Worm (Caenorhabditis elegans) whole organism, L1 larva: ENCODE results near the gene C26B2.8.
A peak's percentile ranks its signal among the peaks of the same experiment; 100 is the strongest.

Experiments
- C34B4.2 ChIP-seq: sonication (generic microtip); optimal IDR thresholded peaks from 2 replicates; lab custom pipeline; 2017; ENCODE audit warnings: mild to moderate bottlenecking, missing genetic modification characterization, missing compliant biosample characterization
- aha-1 ChIP-seq: fragments of 150-350 bp; optimal IDR thresholded peaks from 2 replicates; lab custom pipeline; 2014; ENCODE audit warnings: missing biosample characterization, missing genetic modification characterization
- ama-1 ChIP-seq: fragments of 150-350 bp; optimal IDR thresholded peaks from 2 replicates; lab custom pipeline; 2014
- blmp-1 ChIP-seq: fragments of 150-350 bp; optimal IDR thresholded peaks from 2 replicates; lab custom pipeline; 2014; ENCODE audit warnings: missing biosample characterization, missing genetic modification characterization
- ceh-63 ChIP-seq: fragments of 200-800 bp; sonication (Bioruptor generic); optimal IDR thresholded peaks from 2 replicates; lab custom pipeline; 2018; ENCODE audit warnings: mild to moderate bottlenecking, missing genetic modification characterization, missing compliant biosample characterization
- ceh-8 ChIP-seq: fragments of 200-800 bp; sonication (Bioruptor generic); optimal IDR thresholded peaks from 2 replicates; lab custom pipeline; 2018; ENCODE audit warnings: mild to moderate bottlenecking, missing genetic modification characterization, moderate library complexity, missing compliant biosample characterization
- ceh-82 ChIP-seq, 3 experiments: fragments of 150-350 bp in 1 of 3; sonication (generic microtip) in 2 of 3; optimal IDR thresholded peaks; 2 replicates each; lab custom pipeline; 2014 to 2017; ENCODE audit warnings: missing biosample characterization in 3 of 3, missing genetic modification characterization in 3 of 3
- ceh-90 ChIP-seq: sonication (generic microtip); optimal IDR thresholded peaks from 2 replicates; lab custom pipeline; 2016; ENCODE audit warnings: missing genetic modification characterization, missing compliant biosample characterization
- ces-1 ChIP-seq: fragments of 150-350 bp; optimal IDR thresholded peaks from 2 replicates; lab custom pipeline; 2014; ENCODE audit warnings: missing biosample characterization, missing genetic modification reagents, missing genetic modification characterization
- dpl-1 ChIP-seq, 3 experiments: fragments of 150-350 bp in 2 of 3; sonication (generic microtip) in 1 of 3; optimal IDR thresholded peaks; 2 replicates each; lab custom pipeline; 2014 to 2017; ENCODE audit warnings: missing biosample characterization in 3 of 3, missing genetic modification characterization in 3 of 3, missing genetic modification reagents in 3 of 3
- dsc-1 ChIP-seq: sonication (generic microtip); optimal IDR thresholded peaks from 2 replicates; lab custom pipeline; 2016; ENCODE audit warnings: mild to moderate bottlenecking, missing genetic modification characterization, missing compliant biosample characterization
- efl-1 ChIP-seq, 4 experiments: fragments of 150-350 bp; optimal IDR thresholded peaks in 3 of 4; peaks in 1 of 4; 1 replicate in 1 of 4; 2 replicates in 3 of 4; lab custom pipeline; 2014; ENCODE audit warnings: missing biosample characterization in 2 of 4, missing genetic modification characterization in 2 of 4, missing genetic modification reagents in 2 of 4
- egl-13 ChIP-seq: sonication (generic microtip); optimal IDR thresholded peaks from 2 replicates; lab custom pipeline; 2016; ENCODE audit warnings: missing genotype, missing genetic modification reagents, missing genetic modification characterization, missing compliant biosample characterization
- fkh-10 ChIP-seq: sonication (generic microtip); optimal IDR thresholded peaks from 2 replicates; lab custom pipeline; 2017; ENCODE audit warnings: missing biosample characterization, missing genetic modification reagents, missing genetic modification characterization
- fkh-4 ChIP-seq: sonication (generic microtip); optimal IDR thresholded peaks from 2 replicates; lab custom pipeline; 2016; ENCODE audit warnings: missing compliant biosample characterization, missing genetic modification characterization, borderline replicate concordance
- hlh-17 ChIP-seq: fragments of 200-800 bp; sonication (Bioruptor generic); optimal IDR thresholded peaks from 2 replicates; lab custom pipeline; 2018; ENCODE audit warnings: missing genetic modification characterization, mild to moderate bottlenecking, missing compliant biosample characterization, moderate library complexity, borderline replicate concordance
- hpl-2 ChIP-seq: fragments of 150-350 bp; optimal IDR thresholded peaks from 2 replicates; lab custom pipeline; 2014; ENCODE audit warnings: missing biosample characterization, missing genetic modification reagents, missing genetic modification characterization
- irx-1 ChIP-seq: sonication (generic microtip); optimal IDR thresholded peaks from 2 replicates; lab custom pipeline; 2016; ENCODE audit warnings: missing genetic modification characterization, missing compliant biosample characterization
- jun-1 ChIP-seq: fragments of 150-350 bp; optimal IDR thresholded peaks from 2 replicates; lab custom pipeline; 2014; ENCODE audit warnings: missing biosample characterization, missing genetic modification reagents, missing genetic modification characterization
- lin-14 ChIP-seq: fragments of 200-800 bp; sonication (Bioruptor generic); optimal IDR thresholded peaks from 2 replicates; lab custom pipeline; 2018; ENCODE audit warnings: mild to moderate bottlenecking, missing genetic modification characterization, moderate library complexity, missing compliant biosample characterization
- mab-9 ChIP-seq: fragments of 200-800 bp; sonication (Bioruptor generic); IDR thresholded peaks from 2 replicates; pipeline ENCODE4 v1.3.6; 2022; ENCODE audit warnings: missing genetic modification reagents, missing genetic modification characterization, missing compliant biosample characterization
- nhr-20 ChIP-seq: sonication (generic microtip); optimal IDR thresholded peaks from 2 replicates; lab custom pipeline; 2016; ENCODE audit warnings: mild to moderate bottlenecking, missing genetic modification characterization, missing compliant biosample characterization
- nhr-28 ChIP-seq: fragments of 150-350 bp; optimal IDR thresholded peaks from 2 replicates; lab custom pipeline; 2014; ENCODE audit warnings: missing biosample characterization, missing genetic modification characterization
- nhr-76 ChIP-seq: sonication (generic microtip); optimal IDR thresholded peaks from 2 replicates; lab custom pipeline; 2017; ENCODE audit warnings: missing biosample characterization, missing genetic modification characterization
- nhr-77 ChIP-seq: fragments of 150-350 bp; optimal IDR thresholded peaks from 2 replicates; lab custom pipeline; 2014; ENCODE audit warnings: missing biosample characterization, missing genetic modification characterization
- nhr-84 ChIP-seq: sonication (generic microtip); optimal IDR thresholded peaks from 2 replicates; lab custom pipeline; 2017; ENCODE audit warnings: missing biosample characterization, missing genetic modification characterization
- nhr-85 ChIP-seq: sonication (generic microtip); peaks from one replicate; lab custom pipeline; 2016; ENCODE audit warnings: missing genetic modification characterization, inconsistent platforms, missing compliant biosample characterization
- nhr-90 ChIP-seq: sonication (generic microtip); optimal IDR thresholded peaks from 2 replicates; lab custom pipeline; 2016; ENCODE audit warnings: mild to moderate bottlenecking, missing genetic modification characterization, missing compliant biosample characterization; ENCODE audit not compliant: poor library complexity
- pag-3 ChIP-seq: sonication (generic microtip); optimal IDR thresholded peaks from 2 replicates; lab custom pipeline; 2017; ENCODE audit warnings: missing genetic modification characterization, mild to moderate bottlenecking, missing compliant biosample characterization, antibody characterized with exemption, borderline replicate concordance; ENCODE audit not compliant: insufficient read depth
- pax-3 ChIP-seq: fragments of 200-800 bp; sonication (Bioruptor generic); optimal IDR thresholded peaks from 2 replicates; lab custom pipeline; 2018; ENCODE audit warnings: mild to moderate bottlenecking, missing genetic modification characterization, moderate library complexity, missing compliant biosample characterization
- rnt-1 ChIP-seq: sonication (generic microtip); optimal IDR thresholded peaks from 2 replicates; lab custom pipeline; 2016; ENCODE audit warnings: mild to moderate bottlenecking, missing genetic modification characterization, moderate library complexity, missing compliant biosample characterization
- snpc-4 ChIP-seq: fragments of 150-350 bp; optimal IDR thresholded peaks from 2 replicates; lab custom pipeline; 2014; ENCODE audit warnings: missing biosample characterization, missing genetic modification characterization
- snu-23 ChIP-seq: sonication (generic microtip); optimal IDR thresholded peaks from 2 replicates; lab custom pipeline; 2016; ENCODE audit warnings: missing genetic modification characterization, missing compliant biosample characterization
- sptf-1 ChIP-seq: fragments of 150-350 bp; optimal IDR thresholded peaks from 2 replicates; lab custom pipeline; 2014; ENCODE audit warnings: missing biosample characterization, missing genetic modification characterization
- sup-37 ChIP-seq: fragments of 200-800 bp; sonication (Bioruptor generic); optimal IDR thresholded peaks from 2 replicates; lab custom pipeline; 2018; ENCODE audit warnings: mild to moderate bottlenecking, missing genetic modification characterization, missing compliant biosample characterization
- swsn-7 ChIP-seq: sonication (generic microtip); optimal IDR thresholded peaks from 2 replicates; lab custom pipeline; 2016; ENCODE audit warnings: missing genetic modification characterization, missing compliant biosample characterization
- tbx-2 ChIP-seq: sonication (generic microtip); optimal IDR thresholded peaks from 2 replicates; lab custom pipeline; 2016; ENCODE audit warnings: missing genetic modification characterization, missing compliant biosample characterization
- unc-62 ChIP-seq: fragments of 150-350 bp; optimal IDR thresholded peaks from 2 replicates; lab custom pipeline; 2014; ENCODE audit warnings: missing biosample characterization, missing genetic modification reagents, missing genetic modification characterization
- unc-86 ChIP-seq: sonication (generic microtip); optimal IDR thresholded peaks from 2 replicates; lab custom pipeline; 2016; ENCODE audit warnings: missing genetic modification characterization, missing compliant biosample characterization
- vab-15 ChIP-seq: sonication (generic microtip); optimal IDR thresholded peaks from 2 replicates; lab custom pipeline; 2017; ENCODE audit warnings: missing genotype, mild to moderate bottlenecking, missing genetic modification characterization, missing compliant biosample characterization

Gene C26B2.8

ce11 chrIV:8013849-8014248 is at the start of gene C26B2.8:
C26B2.8 (plus strand) TSS chrIV:8014149.
- no peak for TF ChIP-seq snpc-4 (tag; lab: Kevin White, UChicago)
- no peak for TF ChIP-seq irx-1 (tag; lab: Kevin White, UChicago)
- no peak for TF ChIP-seq ceh-90 (tag; lab: Kevin White, UChicago)
- no peak for TF ChIP-seq pax-3 (tag; lab: Kevin White, UChicago)
- no peak for TF ChIP-seq egl-13 (tag; lab: Kevin White, UChicago)
- TF ChIP-seq hlh-17 (GFP tag; lab: Kevin White, UChicago), result no peak

- TF ChIP-seq hpl-2 (GFP tag; lab: Kevin White, UChicago) (no peak), nhr-84 (tag; lab: Kevin White, UChicago) (no peak), swsn-7 (no peak), efl-1 (optimal IDR thresholded peaks at IDR 0.05; lab: Kevin White, UChicago) (no peak), efl-1 (GFP tag; optimal IDR thresholded peaks at IDR 0.05 in 1 of 2; lab: Kevin White, UChicago) (no peak), vab-15 (tag; lab: Kevin White, UChicago) (no peak), nhr-85 (tag; lab: Kevin White, UChicago) (no peak), nhr-76 (tag; lab: Kevin White, UChicago) (no peak)
- TF ChIP-seq, all 84 proteins: peak for 0
These were observed 46.9 kb upstream of the C26B2.8 start, which contains the start of gene F57H12.5 for ce11 chrIV:7967006-7967405. F57H12.5 (plus strand) TSS chrIV:7967306.

- TF ChIP-seq ceh-8 (GFP tag; lab: Kevin White, UChicago), result no peak
- no peak for TF ChIP-seq mab-9 (GFP tag; lab: Robert Waterston, UW)
- TF ChIP-seq fkh-10 (GFP tag; lab: Kevin White, UChicago), result no peak
- TF ChIP-seq nhr-28, result no peak
- TF ChIP-seq ama-1 (lab: Kevin White, UChicago), result no peak
- TF ChIP-seq unc-62 (GFP tag; lab: Kevin White, UChicago), result no peak
- no peak for TF ChIP-seq aha-1 (tag; lab: Kevin White, UChicago)
- no peak for TF ChIP-seq nhr-77
- no peak for TF ChIP-seq nhr-20
- TF ChIP-seq nhr-76 (tag; lab: Kevin White, UChicago), result no peak
- TF ChIP-seq jun-1 (tag; lab: Kevin White, UChicago), result no peak
- TF ChIP-seq rnt-1 (tag; lab: Kevin White, UChicago), result no peak
- TF ChIP-seq ceh-82 (tag; optimal IDR thresholded peaks at IDR 0.05; lab: Kevin White, UChicago), result no peak
- no peak for TF ChIP-seq pag-3
- no peak for TF ChIP-seq hpl-2 (GFP tag; lab: Kevin White, UChicago)
- TF ChIP-seq nhr-85 (tag; lab: Kevin White, UChicago), result no peak
- no peak for TF ChIP-seq dpl-1 (GFP tag; optimal IDR thresholded peaks at IDR 0.05; lab: Kevin White, UChicago)
- no peak for TF ChIP-seq ces-1
These were observed 37.7 kb upstream of the C26B2.8 start, which contains the start of gene F57H12.6 for ce11 chrIV:7976210-7976609. F57H12.6 (minus strand) TSS chrIV:7976310.

ce11 chrIV:7977452-7977940 is 36.5 kb upstream of the C26B2.8 start, which contains the start of gene ora-1:
ora-1 (plus strand) TSS chrIV:7977890.
- TF ChIP-seq pax-3 (tag; lab: Kevin White, UChicago) (no peak), blmp-1 (peak; percentile 62), snu-23 (no peak), ceh-82 (tag; optimal IDR thresholded peaks at IDR 0.05; lab: Kevin White, UChicago) (no peak), C34B4.2 (tag; lab: Kevin White, UChicago) (no peak), tbx-2 (tag; lab: Kevin White, UChicago) (no peak), sptf-1 (tag; lab: Kevin White, UChicago) (no peak)

- TF ChIP-seq dsc-1 (tag; lab: Kevin White, UChicago), result peak; percentile 39
- TF ChIP-seq ceh-82 (tag; optimal IDR thresholded peaks at IDR 0.05; lab: Kevin White, UChicago), result peak in 1 of 3 experiments; percentile 59
- no peak for TF ChIP-seq nhr-90
- peak; percentile 80 for TF ChIP-seq lin-14
- TF ChIP-seq unc-86 (tag; lab: Kevin White, UChicago), result peak; percentile 39
- TF ChIP-seq sup-37, result no peak
- peak in 1 of 3 experiments; percentile 12 for TF ChIP-seq dpl-1 (GFP tag; optimal IDR thresholded peaks at IDR 0.05; lab: Kevin White, UChicago)
- no peak for TF ChIP-seq fkh-4 (tag; lab: Kevin White, UChicago)
- peak in 1 of 2 experiments; percentile 20 for TF ChIP-seq efl-1 (optimal IDR thresholded peaks at IDR 0.05; lab: Kevin White, UChicago)
- TF ChIP-seq efl-1 (GFP tag; optimal IDR thresholded peaks at IDR 0.05 in 1 of 2; lab: Kevin White, UChicago), result no peak
- no peak for TF ChIP-seq ceh-63 (GFP tag; lab: Kevin White, UChicago)
These were observed 34.4 kb upstream of the C26B2.8 start, which contains the start of gene unc-24 for ce11 chrIV:7979588-7979987. unc-24 (plus strand) TSS chrIV:7979870.
